Worm (Caenorhabditis elegans) whole organism, midembryonic: ENCODE measurements around the gene rps-16.

Experiments
- cog-1 ChIP-seq: sonication (generic microtip); optimal IDR thresholded peaks from 2 replicates; lab custom pipeline; 2016; ENCODE audit warnings: missing genetic modification characterization, missing compliant biosample characterization
- flt-1 ChIP-seq: fragments of 200-800 bp; sonication (Bioruptor generic); IDR thresholded peaks from 2 replicates; pipeline ENCODE4 v1.3.6; 2022; ENCODE audit warnings: missing genetic modification characterization, missing compliant biosample characterization
- klf-2 ChIP-seq: fragments of 200-800 bp; sonication (Bioruptor generic); conservative IDR thresholded peaks from 2 replicates; pipeline ENCODE4 v1.3.6; 2022; ENCODE audit warnings: missing genetic modification reagents, missing genetic modification characterization, missing compliant biosample characterization
- med-1 ChIP-seq: sonication (generic microtip); optimal IDR thresholded peaks from 2 replicates; lab custom pipeline; 2017; ENCODE audit warnings: missing genetic modification characterization, mild to moderate bottlenecking, missing compliant biosample characterization, antibody characterized with exemption, missing genetic modification reagents; ENCODE audit not compliant: insufficient read depth
- ref-1 ChIP-seq: fragments of 200-800 bp; sonication (Bioruptor generic); conservative IDR thresholded peaks from 2 replicates; pipeline ENCODE4 v1.3.6; 2022; ENCODE audit warnings: missing genetic modification reagents, missing genetic modification characterization, missing compliant biosample characterization
- tab-1 ChIP-seq: fragments of 200-800 bp; sonication (Bioruptor generic); IDR thresholded peaks from 2 replicates; pipeline ENCODE4 v1.3.6; 2022; ENCODE audit warnings: missing genetic modification characterization, missing compliant biosample characterization
- ztf-23 ChIP-seq: fragments of 200-800 bp; sonication (Bioruptor generic); IDR thresholded peaks from 2 replicates; pipeline ENCODE4 v1.3.6; 2022; ENCODE audit warnings: missing genetic modification reagents, missing genetic modification characterization, missing compliant biosample characterization
- ztf-29 ChIP-seq: fragments of 200-800 bp; sonication (Bioruptor generic); IDR thresholded peaks from 2 replicates; pipeline ENCODE4 v1.3.6; 2022; ENCODE audit warnings: missing genetic modification reagents, missing genetic modification characterization, missing compliant biosample characterization

ce11 chrV:15001536-15001935 lies 1.2 kb upstream of the rps-16 start:
- no peak for TF ChIP-seq klf-2 (GFP tag; lab: Robert Waterston, UW)
- no peak for TF ChIP-seq ztf-29 (GFP tag; lab: Robert Waterston, UW)
- no peak for TF ChIP-seq cog-1 (tag; lab: Kevin White, UChicago)
- no peak for TF ChIP-seq flt-1
- TF ChIP-seq tab-1: no peak
- no peak for TF ChIP-seq ref-1 (GFP tag; lab: Robert Waterston, UW)
- TF ChIP-seq ztf-23: no peak
- no peak for TF ChIP-seq med-1
